Worm (Caenorhabditis elegans): ENCODE measurements around the gene ceh-43.

ce11 chrIII:4429402-4429801 is 20.3 kb downstream of the ceh-43 start, which contains the start of gene C28A5.6:
- TF ChIP-seq fkh-10 (GFP tag; optimal IDR thresholded peaks at IDR 0.05) (no peak), snpc-4 (tag; optimal IDR thresholded peaks at IDR 0.05) (no peak), ceh-82 (tag; optimal IDR thresholded peaks at IDR 0.05) (no peak)
